Worm (Caenorhabditis elegans): Measurements from ENCODE around the gene F37C12.21.

ce11 chrIII:7141285-7141715 is 46.9 kb upstream of the F37C12.21 start:
- no peak for TF ChIP-seq unc-39 (tag; optimal IDR thresholded peaks at IDR 0.05)
- TF ChIP-seq Y48G9A.11 (GFP tag; IDR thresholded peaks at IDR 0.05) = peak; percentile 84
- TF ChIP-seq zip-11 (GFP tag; IDR thresholded peaks at IDR 0.05) = no peak
- no peak for TF ChIP-seq fos-1 (tag; optimal IDR thresholded peaks at IDR 0.05)
- peak; percentile 50 for TF ChIP-seq nhr-48 (tag; optimal IDR thresholded peaks at IDR 0.05)
- peak; percentile 57 for TF ChIP-seq nhr-28 (tag; optimal IDR thresholded peaks at IDR 0.05)
- no peak for TF ChIP-seq ZK337.2 (GFP tag; IDR thresholded peaks at IDR 0.05)
- no peak for TF ChIP-seq skn-1 (tag; optimal IDR thresholded peaks at IDR 0.05)
- TF ChIP-seq lin-39 (tag; optimal IDR thresholded peaks at IDR 0.05) = no peak
- no peak for TF ChIP-seq nhr-11 (tag; optimal IDR thresholded peaks at IDR 0.05)
- peak; percentile 54 for TF ChIP-seq lin-13 (GFP tag; optimal IDR thresholded peaks at IDR 0.05)
- no peak for TF ChIP-seq nhr-41 (GFP tag; IDR thresholded peaks at IDR 0.05)
- TF ChIP-seq mep-1 (tag; optimal IDR thresholded peaks at IDR 0.05) = peak; percentile 83

Measured in whole organism, L4 larva.